Fruit fly (Drosophila melanogaster): ENCODE measurements around the gene Sry-beta.

Gene Sry-beta

dm6 chr3R:30046029-30047001 lies 6.8 kb downstream of the Sry-beta start, which contains the start of the genes RpL32 and CG7943 (continued):
- no peak for TF ChIP-seq Hr78 (GFP tag; optimal IDR thresholded peaks at IDR 0.05)
- peak; percentile 85 for TF ChIP-seq Mrtf (GFP tag; IDR thresholded peaks at IDR 0.05)
- TF ChIP-seq PHDP (tag; optimal IDR thresholded peaks at IDR 0.05): peak; percentile 91
- TF ChIP-seq ab (GFP tag; optimal IDR thresholded peaks at IDR 0.05): peak; percentile 79
- TF ChIP-seq CG7786 (GFP tag; optimal IDR thresholded peaks at IDR 0.05): peak; percentile 90
- TF ChIP-seq tx (GFP tag; optimal IDR thresholded peaks at IDR 0.05): peak; percentile 83
- TF ChIP-seq scrt (GFP tag; optimal IDR thresholded peaks at IDR 0.05): peak; percentile 87
- TF ChIP-seq Sox102F (GFP tag; optimal IDR thresholded peaks at IDR 0.05): peak; percentile 78
- TF ChIP-seq Antp (GFP tag; optimal IDR thresholded peaks at IDR 0.05): peak; percentile 98
- peak; percentile 88 for TF ChIP-seq Blimp-1 (GFP tag; optimal IDR thresholded peaks at IDR 0.05)
- peak; percentile 94 for TF ChIP-seq CG18619 (GFP tag; optimal IDR thresholded peaks at IDR 0.05)
- peak; percentile 94 for TF ChIP-seq p53 (GFP tag; optimal IDR thresholded peaks at IDR 0.05)
- TF ChIP-seq pum (GFP tag; optimal IDR thresholded peaks at IDR 0.05): peak; percentile 97
- TF ChIP-seq CG8944 (GFP tag; optimal IDR thresholded peaks at IDR 0.05): peak; percentile 97
- TF ChIP-seq CG7271 (tag; optimal IDR thresholded peaks at IDR 0.05): peak; percentile 84
- peak; percentile 70 for TF ChIP-seq Hand (GFP tag; optimal IDR thresholded peaks at IDR 0.05)
- peak in 1 of 3 experiments; percentile 70 for TF ChIP-seq lola (GFP tag; optimal IDR thresholded peaks at IDR 0.05)
- peak; percentile 92 for TF ChIP-seq maf-S (GFP tag; optimal IDR thresholded peaks at IDR 0.05)
- peak; percentile 94 for TF ChIP-seq CG30403 (GFP tag; optimal IDR thresholded peaks at IDR 0.05)
- peak; percentile 82 for TF ChIP-seq dmrt99B (tag; optimal IDR thresholded peaks at IDR 0.05)
- TF ChIP-seq Oaz (GFP tag; IDR thresholded peaks at IDR 0.05): peak; percentile 94
- TF ChIP-seq CG8089 (GFP tag; optimal IDR thresholded peaks at IDR 0.05): peak; percentile 91
- peak; percentile 90 for TF ChIP-seq CG10147 (GFP tag; optimal IDR thresholded peaks at IDR 0.05)

- TF ChIP-seq fd102C (GFP tag; optimal IDR thresholded peaks at IDR 0.05) (no peak), br (optimal IDR thresholded peaks at IDR 0.05) (no peak), Rfx (GFP tag; IDR thresholded peaks at IDR 0.05) (0 out of 2 replicates have a peak, but pooled peaks have one; percentile 15), Med (GFP tag) (peak; percentile 53), row (GFP tag; IDR thresholded peaks at IDR 0.05) (peak; percentile 30; the same call in 2 of the 3 replicates), sd (tag; optimal IDR thresholded peaks at IDR 0.05) (peak; percentile 67), CG8290 (GFP tag; optimal IDR thresholded peaks at IDR 0.05) (no peak), CG8290 (tag; optimal IDR thresholded peaks at IDR 0.05) (peak in 1 of 2 experiments; percentile 26), D19B (GFP tag; optimal IDR thresholded peaks at IDR 0.05) (no peak), CG17612 (GFP tag; IDR thresholded peaks at IDR 0.05) (peak; percentile 42; the same call in 1 of the 2 replicates)
Observed at dm6 chr3R:30050448-30050847, 10.9 kb downstream of the Sry-beta start.

dm6 chr3R:30051933-30052332 lies 12.4 kb downstream of the Sry-beta start, which contains the start of gene CG15528:
Gene CG15528, minus strand, starts transcription at chr3R:30052112.
- TF ChIP-seq Pdp1 (GFP tag; optimal IDR thresholded peaks at IDR 0.05): no peak
- no peak for TF ChIP-seq CG17802 (tag; optimal IDR thresholded peaks at IDR 0.05)
- TF ChIP-seq CG10274 (GFP tag; optimal IDR thresholded peaks at IDR 0.05): no peak
- TF ChIP-seq D (optimal IDR thresholded peaks at IDR 0.05): no peak
- TF ChIP-seq D (GFP tag; optimal IDR thresholded peaks at IDR 0.05): no peak
- no peak for TF ChIP-seq CG14860 (GFP tag; IDR thresholded peaks at IDR 0.05; ENCODE audit: partially characterized antibody)
- TF ChIP-seq NFAT (GFP tag; IDR thresholded peaks at IDR 0.05): no peak
- no peak for TF ChIP-seq CG12155 (GFP tag; optimal IDR thresholded peaks at IDR 0.05)
- TF ChIP-seq CG17361 (GFP tag; IDR thresholded peaks at IDR 0.05): no peak
- TF ChIP-seq CG7745 (tag; optimal IDR thresholded peaks at IDR 0.05): no peak
- TF ChIP-seq CG7928 (GFP tag; optimal IDR thresholded peaks at IDR 0.05): no peak
- TF ChIP-seq Bteb2 (GFP tag; optimal IDR thresholded peaks at IDR 0.05): no peak
- TF ChIP-seq CG3407 (GFP tag; optimal IDR thresholded peaks at IDR 0.05): no peak
- peak; percentile 43 for TF ChIP-seq CG12769 (tag; optimal IDR thresholded peaks at IDR 0.05)
- no peak for TF ChIP-seq Oaz (GFP tag; IDR thresholded peaks at IDR 0.05)
- TF ChIP-seq B-H1 (GFP tag; IDR thresholded peaks at IDR 0.05): no peak

Measured in whole organism, embryonic.